Worm (Caenorhabditis elegans) whole organism, dauer: ENCODE measurements around the gene srw-109.

Source experiments
- unc-62 ChIP-seq: sonication (generic microtip); optimal IDR thresholded peaks from 2 replicates; lab custom pipeline; 2017; ENCODE audit warnings: missing biosample characterization, missing genetic modification reagents, missing genetic modification characterization

Gene srw-109

ce11 chrV:578977-579376 is 29.8 kb downstream of the srw-109 start, which contains the start of gene K06H6.4:
Gene K06H6.4 (plus strand): TSS chrV:579277.
- TF ChIP-seq unc-62 = no peak

- no peak for TF ChIP-seq unc-62
Observed at ce11 chrV:576918-577317, 31.8 kb downstream of the srw-109 start.

ce11 chrV:576070-576469 is 32.7 kb downstream of the srw-109 start, which contains the start of gene K06H6.5:
Gene K06H6.5 (plus strand): TSS chrV:576370.
- TF ChIP-seq unc-62 = no peak

- TF ChIP-seq unc-62 = no peak
Observed at ce11 chrV:574639-575038, 34.1 kb downstream of the srw-109 start, which contains the start of gene C14C6.13. Gene C14C6.13 (minus strand): TSS chrV:574739.

ce11 chrV:568105-568504 is 40.6 kb downstream of the srw-109 start, which contains the start of gene sri-72:
Gene sri-72 (minus strand): TSS chrV:568205.
- no peak for TF ChIP-seq unc-62

- TF ChIP-seq unc-62 = no peak
Observed at ce11 chrV:565984-566383, 42.8 kb downstream of the srw-109 start, which contains the start of gene sri-73. Gene sri-73 (minus strand): TSS chrV:566084.

- no peak for TF ChIP-seq unc-62
Observed at ce11 chrV:562834-563233, 45.9 kb downstream of the srw-109 start, which contains the start of gene C14C6.2. Gene C14C6.2 (plus strand): TSS chrV:563134.

ce11 chrV:559940-560339 is 48.8 kb downstream of the srw-109 start, which contains the start of gene srx-7:
Gene srx-7 (plus strand): TSS chrV:560195.
- no peak for TF ChIP-seq unc-62
